Fruit fly (Drosophila melanogaster) whole organism, pupa: Measurements from ENCODE around the gene IPIP.

Experiments
- CG12605 ChIP-seq: fragments of 200-800 bp; sonication (Bioruptor generic); IDR thresholded peaks from 2 replicates; pipeline ENCODE4 v1.3.6; 2022; ENCODE audit warnings: missing biosample characterization, missing genetic modification characterization
- CG17806 ChIP-seq: fragments of 200-800 bp; sonication (Bioruptor generic); optimal IDR thresholded peaks from 2 replicates; lab custom pipeline; 2018; ENCODE audit warnings: missing biosample characterization, mild to moderate bottlenecking, missing genetic modification characterization, moderate library complexity
- CG32121 ChIP-seq: fragments of 200-800 bp; sonication (Bioruptor generic); IDR thresholded peaks from 2 replicates; pipeline ENCODE4 v1.3.6; 2022; ENCODE audit warnings: missing biosample characterization, missing genetic modification characterization
- CG34367 ChIP-seq: fragments of 200-800 bp; sonication (Bioruptor generic); optimal IDR thresholded peaks from 2 replicates; lab custom pipeline; 2018; ENCODE audit warnings: missing biosample characterization, mild to moderate bottlenecking, missing genetic modification characterization
- CG8159 ChIP-seq: fragments of 200-800 bp; sonication (Bioruptor generic); optimal IDR thresholded peaks from 3 replicates; lab custom pipeline; 2018; ENCODE audit warnings: missing biosample characterization, mild to moderate bottlenecking, missing genetic modification characterization, moderate library complexity
- CG9948 ChIP-seq: fragments of 200-800 bp; sonication (Bioruptor generic); optimal IDR thresholded peaks from 2 replicates; lab custom pipeline; 2018; ENCODE audit warnings: missing biosample characterization, mild to moderate bottlenecking, missing genetic modification characterization, moderate library complexity
- EcR ChIP-seq: fragments of 200-800 bp; sonication (Bioruptor generic); optimal IDR thresholded peaks from 3 replicates; lab custom pipeline; 2019; ENCODE audit warnings: missing biosample characterization, missing genetic modification characterization, mild to moderate bottlenecking, moderate library complexity, missing genetic modification reagents
- Pif1A ChIP-seq: fragments of 200-800 bp; sonication (Bioruptor generic); optimal IDR thresholded peaks from 3 replicates; lab custom pipeline; 2016; ENCODE audit warnings: missing biosample characterization, missing genetic modification characterization
- Pif1B ChIP-seq: fragments of 200-800 bp; sonication (Bioruptor generic); optimal IDR thresholded peaks from 3 replicates; lab custom pipeline; 2016; ENCODE audit warnings: missing biosample characterization, missing genetic modification characterization
- fd96Ca ChIP-seq: fragments of 200-800 bp; sonication (Bioruptor generic); IDR thresholded peaks from 3 replicates; pipeline ENCODE4 v1.3.6; 2022; ENCODE audit warnings: missing biosample characterization, missing genetic modification characterization
- rn ChIP-seq: fragments of 200-800 bp; sonication (Bioruptor generic); IDR thresholded peaks from 2 replicates; pipeline ENCODE4 v1.3.6; 2022; ENCODE audit warnings: missing biosample characterization, missing genetic modification characterization

DNA sequence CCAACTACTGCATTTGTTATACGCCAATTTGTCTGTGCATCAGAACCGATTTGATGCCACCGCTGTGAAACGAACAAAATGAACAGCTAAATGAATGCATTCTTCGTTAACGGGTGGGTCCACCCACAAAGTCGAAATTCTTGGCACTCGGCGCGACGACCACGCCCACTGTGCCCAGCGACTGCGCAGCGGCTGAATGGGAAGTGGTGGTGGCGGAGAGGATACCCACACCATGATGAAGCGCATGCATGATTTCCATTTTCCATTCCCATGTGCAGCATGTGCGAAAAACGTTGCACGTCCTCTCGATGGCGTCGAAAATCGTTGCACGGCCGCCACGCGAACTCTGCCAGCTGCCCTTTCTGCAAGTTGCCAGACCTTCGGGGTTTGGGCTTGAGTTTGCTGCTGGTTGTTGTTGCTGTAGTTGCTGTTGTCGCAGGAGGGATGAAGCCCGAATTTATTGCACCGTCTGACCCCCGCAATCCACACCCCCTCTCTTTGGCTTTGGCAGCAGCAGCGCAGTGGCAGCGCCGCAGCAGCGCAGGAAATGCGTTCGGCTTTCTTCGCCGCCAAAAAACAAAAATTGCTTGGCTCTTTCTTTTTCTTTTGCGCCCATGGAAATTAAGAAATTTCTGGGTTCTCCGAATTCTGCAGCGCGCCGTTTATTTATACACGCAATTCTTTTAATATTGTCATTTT is 33.5 kb downstream of the IPIP start:
- no peak for TF ChIP-seq CG9948 (tag; lab: Kevin White, UChicago)
- TF ChIP-seq CG32121, result no peak
- TF ChIP-seq rn (GFP tag; lab: Robert Waterston, UW), result no peak
- no peak for TF ChIP-seq CG12605 (GFP tag; lab: Robert Waterston, UW)
- TF ChIP-seq Pif1B (GFP tag; lab: Kevin White, UChicago), result no peak
- TF ChIP-seq fd96Ca, result no peak
- no peak for TF ChIP-seq CG8159 (tag; lab: Kevin White, UChicago)
- peak; percentile 60 for TF ChIP-seq EcR (GFP tag; lab: Kevin White, UChicago)
- TF ChIP-seq CG34367 (tag; lab: Kevin White, UChicago), result no peak
- no peak for TF ChIP-seq Pif1A (GFP tag; lab: Kevin White, UChicago)
- no peak for TF ChIP-seq CG17806 (tag; lab: Kevin White, UChicago)
